Worm (Caenorhabditis elegans) whole organism, young adult: ENCODE measurements around the gene madf-1.

ENCODE experiments used
- F33H1.4 ChIP-seq: fragments of 200-800 bp; sonication (Bioruptor generic); IDR thresholded peaks from 2 replicates; pipeline ENCODE4 v1.3.6; 2022; ENCODE audit warnings: missing genetic modification reagents, missing genetic modification characterization, missing compliant biosample characterization
- T07F8.4 ChIP-seq: sonication (generic microtip); optimal IDR thresholded peaks from 2 replicates; lab custom pipeline; 2016; ENCODE audit warnings: mild to moderate bottlenecking, missing genetic modification characterization, moderate library complexity, missing compliant biosample characterization
- Y67H2A.10 ChIP-seq: fragments of 200-800 bp; sonication (Bioruptor generic); conservative IDR thresholded peaks from 2 replicates; pipeline ENCODE4 v1.3.6; 2022; ENCODE audit warnings: missing genetic modification reagents, missing genetic modification characterization, missing compliant biosample characterization
- ceh-79 ChIP-seq: sonication (generic microtip); optimal IDR thresholded peaks from 2 replicates; lab custom pipeline; 2017; ENCODE audit warnings: mild to moderate bottlenecking, missing genetic modification characterization, missing compliant biosample characterization

ce11 chrIV:817879-818278 lies 13.8 kb downstream of the madf-1 start:
- TF ChIP-seq Y67H2A.10 (no peak), T07F8.4 (tag; lab: Kevin White, UChicago) (no peak), F33H1.4 (no peak), ceh-79 (tag; lab: Kevin White, UChicago) (no peak)
